Worm (Caenorhabditis elegans): ENCODE results near the gene Y47D7A.13.

Gene Y47D7A.13

ce11 chrV:4428202-4428601 is 7.5 kb downstream of the Y47D7A.13 start, which contains the start of gene Y47D7A.11:
Gene Y47D7A.11, minus strand, starts transcription at chrV:4428302.
- TF ChIP-seq bed-2 (GFP tag; IDR thresholded peaks at IDR 0.05), result no peak
- TF ChIP-seq egrh-3 (GFP tag; IDR thresholded peaks at IDR 0.05), result no peak
- no peak for TF ChIP-seq Y56A3A.18 (GFP tag; IDR thresholded peaks at IDR 0.05)
- no peak for TF ChIP-seq ama-1 (optimal IDR thresholded peaks at IDR 0.05)
- TF ChIP-seq ama-1 (GFP tag; optimal IDR thresholded peaks at IDR 0.05), result no peak
- no peak for TF ChIP-seq lin-54 (GFP tag; optimal IDR thresholded peaks at IDR 0.05)
- TF ChIP-seq snpc-1.3 (tag; optimal IDR thresholded peaks at IDR 0.05; ENCODE audit: insufficient read depth), result no peak
- no peak for TF ChIP-seq rcor-1 (GFP tag; IDR thresholded peaks at IDR 0.05)

- TF ChIP-seq ztf-3 (GFP tag; optimal IDR thresholded peaks at IDR 0.05), result no peak
- TF ChIP-seq K12H6.12 (tag; optimal IDR thresholded peaks at IDR 0.05), result no peak
- TF ChIP-seq sdz-38 (tag; optimal IDR thresholded peaks at IDR 0.05), result no peak
- TF ChIP-seq unc-62 (GFP tag; optimal IDR thresholded peaks at IDR 0.05), result no peak
- no peak for TF ChIP-seq nhr-90 (tag; optimal IDR thresholded peaks at IDR 0.05)
- no peak for TF ChIP-seq B0261.1 (tag; optimal IDR thresholded peaks at IDR 0.05)
- no peak for TF ChIP-seq K11D2.4 (GFP tag; IDR thresholded peaks at IDR 0.05)
- TF ChIP-seq dpff-1 (tag; optimal IDR thresholded peaks at IDR 0.05), result no peak
- TF ChIP-seq efl-1 (GFP tag; optimal IDR thresholded peaks at IDR 0.05), result no peak
- TF ChIP-seq ceh-100 (GFP tag; IDR thresholded peaks at IDR 0.05), result no peak
- no peak for TF ChIP-seq lsy-27 (tag; optimal IDR thresholded peaks at IDR 0.05; ENCODE audit: borderline replicate concordance, insufficient read depth)
- no peak for TF ChIP-seq mes-4 (tag; optimal IDR thresholded peaks at IDR 0.05)
- no peak for TF ChIP-seq F55B11.4 (tag; optimal IDR thresholded peaks at IDR 0.05; ENCODE audit: borderline replicate concordance, insufficient read depth)
- no peak for TF ChIP-seq ekl-4 (GFP tag; IDR thresholded peaks at IDR 0.05)
- no peak for TF ChIP-seq ztf-18 (tag; optimal IDR thresholded peaks at IDR 0.05)
- no peak for TF ChIP-seq lir-1 (GFP tag; conservative IDR thresholded peaks at IDR 0.05)
- TF ChIP-seq unc-130 (GFP tag; optimal IDR thresholded peaks at IDR 0.05), result no peak
- no peak for TF ChIP-seq ama-1 (optimal IDR thresholded peaks at IDR 0.05)
- TF ChIP-seq ama-1 (GFP tag; optimal IDR thresholded peaks at IDR 0.05), result no peak
These were observed 11.8 kb downstream of the Y47D7A.13 start, which contains the start of the genes Y47D7A.9 and Y47D7A.19 for ce11 chrV:4423860-4424401. Gene Y47D7A.9, minus strand, starts transcription at chrV:4423960. Gene Y47D7A.19, plus strand, starts transcription at chrV:4424351.

ce11 chrV:4423087-4423486 is 12.6 kb downstream of the Y47D7A.13 start:
- TF ChIP-seq egrh-3 (GFP tag; IDR thresholded peaks at IDR 0.05), result no peak
- TF ChIP-seq D2030.7 (GFP tag; IDR thresholded peaks at IDR 0.05), result no peak
- peak; percentile 35; the same call in 1 of the 2 replicates for TF ChIP-seq lin-26 (GFP tag; IDR thresholded peaks at IDR 0.05)
- TF ChIP-seq B0336.3 (GFP tag; IDR thresholded peaks at IDR 0.05), result no peak
- TF ChIP-seq zfh-2 (GFP tag; conservative IDR thresholded peaks at IDR 0.05), result peak; percentile 70
- no peak for TF ChIP-seq attf-5 (GFP tag; optimal IDR thresholded peaks at IDR 0.05)

- TF ChIP-seq F33H1.4 (GFP tag; IDR thresholded peaks at IDR 0.05), result no peak
- TF ChIP-seq ceh-91 (GFP tag; IDR thresholded peaks at IDR 0.05), result no peak
- no peak for TF ChIP-seq athp-1 (tag; optimal IDR thresholded peaks at IDR 0.05)
- no peak for TF ChIP-seq lin-35 (GFP tag; optimal IDR thresholded peaks at IDR 0.05)
- TF ChIP-seq fkh-3 (tag; optimal IDR thresholded peaks at IDR 0.05), result no peak
- TF ChIP-seq snpc-1.1 (tag; optimal IDR thresholded peaks at IDR 0.05; ENCODE audit: insufficient read depth), result no peak
- no peak for TF ChIP-seq rec-8 (tag; optimal IDR thresholded peaks at IDR 0.05)
- TF ChIP-seq dox-1 (GFP tag; IDR thresholded peaks at IDR 0.05), result no peak
- no peak for TF ChIP-seq aptf-2 (GFP tag; conservative IDR thresholded peaks at IDR 0.05)
- no peak for TF ChIP-seq chd-7 (tag; optimal IDR thresholded peaks at IDR 0.05)
These were observed 13.6 kb downstream of the Y47D7A.13 start, which contains the start of gene skr-7 for ce11 chrV:4422127-4422526. Gene skr-7, plus strand, starts transcription at chrV:4422427.
